Worm (Caenorhabditis elegans) whole organism, late embryonic: Measurements from ENCODE around the gene nipi-3.

Experiments
- ama-1 ChIP-seq: fragments of 150-350 bp; optimal IDR thresholded peaks from 2 replicates; lab custom pipeline; 2014
- ceh-24 ChIP-seq: sonication (generic microtip); optimal IDR thresholded peaks from 2 replicates; lab custom pipeline; 2016; ENCODE audit warnings: mild to moderate bottlenecking, missing genetic modification characterization, missing compliant biosample characterization
- ceh-6 ChIP-seq: fragments of 200-800 bp; sonication (Bioruptor generic); optimal IDR thresholded peaks from 2 replicates; lab custom pipeline; 2018; ENCODE audit warnings: mild to moderate bottlenecking, missing genetic modification characterization, missing compliant biosample characterization
- fkh-10 ChIP-seq: fragments of 150-350 bp; optimal IDR thresholded peaks from 2 replicates; lab custom pipeline; 2014; ENCODE audit warnings: missing biosample characterization, missing genetic modification reagents, missing genetic modification characterization
- fkh-6 ChIP-seq: sonication (generic microtip); optimal IDR thresholded peaks from 2 replicates; lab custom pipeline; 2016; ENCODE audit warnings: missing genetic modification characterization, missing compliant biosample characterization
- gmeb-2 ChIP-seq: sonication (generic microtip); optimal IDR thresholded peaks from 2 replicates; lab custom pipeline; 2016; ENCODE audit warnings: missing genetic modification characterization, inconsistent platforms, missing compliant biosample characterization
- hlh-30 ChIP-seq: sonication (generic microtip); optimal IDR thresholded peaks from 2 replicates; lab custom pipeline; 2017; ENCODE audit warnings: antibody characterized with exemption, missing genetic modification characterization, missing compliant biosample characterization; ENCODE audit not compliant: insufficient read depth
- mec-3 ChIP-seq: sonication (generic microtip); optimal IDR thresholded peaks from 2 replicates; lab custom pipeline; 2016; ENCODE audit warnings: borderline replicate concordance, missing genetic modification characterization, missing compliant biosample characterization
- pag-3 ChIP-seq: sonication (generic microtip); optimal IDR thresholded peaks from 2 replicates; lab custom pipeline; 2016; ENCODE audit warnings: missing compliant biosample characterization, missing genetic modification characterization, borderline replicate concordance
- pha-4 ChIP-seq: fragments of 150-350 bp; optimal IDR thresholded peaks from 2 replicates; lab custom pipeline; 2018; ENCODE audit warnings: missing biosample characterization, missing genetic modification reagents, missing genetic modification characterization
- ref-2 ChIP-seq: sonication (generic microtip); optimal IDR thresholded peaks from 2 replicates; lab custom pipeline; 2016; ENCODE audit warnings: missing genetic modification characterization, missing compliant biosample characterization

DNA sequence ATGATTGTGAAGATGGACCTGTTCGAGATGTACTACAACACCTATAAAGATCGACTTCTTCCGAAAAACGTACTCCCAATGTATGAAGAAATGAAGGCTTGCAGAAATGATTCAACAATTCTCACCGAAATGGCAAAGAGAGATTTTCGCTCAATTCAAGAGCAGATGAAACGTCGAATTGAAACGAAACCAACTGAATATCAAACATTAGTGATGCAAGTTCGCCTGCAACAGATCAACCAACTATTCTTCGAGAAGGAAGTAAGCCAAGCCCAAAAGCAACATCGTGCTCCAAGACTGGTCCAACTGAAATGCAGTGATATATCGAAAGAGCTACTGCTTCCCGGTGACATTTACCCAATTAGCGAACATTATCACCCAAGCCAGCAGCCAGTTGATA lies 1.9 kb downstream of the nipi-3 start:
- no peak for TF ChIP-seq pha-4
- no peak for TF ChIP-seq fkh-10 (GFP tag; lab: Kevin White, UChicago)
- TF ChIP-seq pag-3 (tag; lab: Kevin White, UChicago) = no peak
- TF ChIP-seq ceh-24 = no peak
- TF ChIP-seq hlh-30 (tag; lab: Kevin White, UChicago) = no peak
- no peak for TF ChIP-seq ceh-6
- TF ChIP-seq ama-1 (lab: Kevin White, UChicago) = no peak
- TF ChIP-seq fkh-6 (tag; lab: Kevin White, UChicago) = no peak
- TF ChIP-seq gmeb-2 (tag; lab: Kevin White, UChicago) = no peak
- no peak for TF ChIP-seq mec-3 (tag; lab: Kevin White, UChicago)
- no peak for TF ChIP-seq ref-2 (tag; lab: Kevin White, UChicago)
